Fruit fly (Drosophila melanogaster) whole organism, embryonic: ENCODE measurements around the gene crol.

ENCODE experiments used
- BtbVII ChIP-seq: fragments of 200-800 bp; sonication (Bioruptor generic); optimal IDR thresholded peaks from 3 replicates; lab custom pipeline; 2017; ENCODE audit warnings: missing biosample characterization, mild to moderate bottlenecking, missing genetic modification characterization
- C15 ChIP-seq: fragments of 200-800 bp; sonication (Bioruptor generic); IDR thresholded peaks from 3 replicates; pipeline ENCODE4 v1.3.6; 2022; ENCODE audit warnings: missing biosample characterization, missing genetic modification characterization
- CG10147 ChIP-seq: fragments of 200-800 bp; sonication (Bioruptor generic); optimal IDR thresholded peaks from 2 replicates; lab custom pipeline; 2019; ENCODE audit warnings: missing biosample characterization, mild to moderate bottlenecking, missing genetic modification characterization, moderate library complexity
- CG10321 ChIP-seq: fragments of 200-800 bp; sonication (Bioruptor generic); IDR thresholded peaks from 2 replicates; pipeline ENCODE4 v1.3.6; 2022; ENCODE audit warnings: missing biosample characterization, missing genetic modification characterization
- CG11456 ChIP-seq: fragments of 200-800 bp; sonication (Bioruptor generic); IDR thresholded peaks from 3 replicates; pipeline ENCODE4 v1.3.6; 2022; ENCODE audit warnings: missing biosample characterization, missing genetic modification characterization
- CG11560 ChIP-seq: fragments of 200-800 bp; sonication (Bioruptor generic); IDR thresholded peaks from 3 replicates; pipeline ENCODE4 v1.3.6; 2022; ENCODE audit warnings: missing biosample characterization, missing genetic modification characterization
- CG12236 ChIP-seq: fragments of 200-800 bp; sonication (Bioruptor generic); optimal IDR thresholded peaks from 2 replicates; lab custom pipeline; 2016; ENCODE audit warnings: missing biosample characterization, missing genetic modification characterization
- CG12942 ChIP-seq: fragments of 200-800 bp; sonication (Bioruptor generic); optimal IDR thresholded peaks from 3 replicates; lab custom pipeline; 2016; ENCODE audit warnings: missing biosample characterization, missing genetic modification characterization
- CG13123 ChIP-seq: fragments of 200-800 bp; sonication (Bioruptor generic); optimal IDR thresholded peaks from 2 replicates; lab custom pipeline; 2016; ENCODE audit warnings: missing biosample characterization, missing genetic modification characterization
- CG13624 ChIP-seq: fragments of 200-800 bp; sonication (Bioruptor generic); optimal IDR thresholded peaks from 2 replicates; lab custom pipeline; 2016; ENCODE audit warnings: missing biosample characterization, missing genetic modification characterization
- CG13894 ChIP-seq: fragments of 200-800 bp; sonication (Bioruptor generic); optimal IDR thresholded peaks from 3 replicates; lab custom pipeline; 2018; ENCODE audit warnings: missing biosample characterization, mild to moderate bottlenecking, missing genetic modification characterization, moderate library complexity
- CG15073 ChIP-seq: fragments of 200-800 bp; sonication (Bioruptor generic); optimal IDR thresholded peaks from 2 replicates; lab custom pipeline; 2016; ENCODE audit warnings: missing biosample characterization, missing genetic modification characterization
- CG17361 ChIP-seq: fragments of 200-800 bp; sonication (Bioruptor generic); IDR thresholded peaks from 3 replicates; pipeline ENCODE4 v1.3.6; 2022; ENCODE audit warnings: missing biosample characterization, missing genetic modification characterization
- CG17385 ChIP-seq: fragments of 200-800 bp; sonication (Bioruptor generic); optimal IDR thresholded peaks from 3 replicates; lab custom pipeline; 2018; ENCODE audit warnings: missing biosample characterization, mild to moderate bottlenecking, missing genetic modification characterization
- CG18262 ChIP-seq: fragments of 200-800 bp; optimal IDR thresholded peaks from 3 replicates; lab custom pipeline; 2019; ENCODE audit warnings: missing biosample characterization, mild to moderate bottlenecking, missing genetic modification characterization, moderate library complexity
- CG31365 ChIP-seq: fragments of 200-800 bp; sonication (Bioruptor generic); optimal IDR thresholded peaks from 2 replicates; lab custom pipeline; 2018; ENCODE audit warnings: missing biosample characterization, mild to moderate bottlenecking, missing genetic modification characterization
- CG31388 ChIP-seq: fragments of 200-800 bp; sonication (Bioruptor generic); optimal IDR thresholded peaks from 2 replicates; lab custom pipeline; 2016; ENCODE audit warnings: missing biosample characterization, missing genetic modification characterization
- CG6254 ChIP-seq: fragments of 200-800 bp; sonication (Bioruptor generic); optimal IDR thresholded peaks from 3 replicates; lab custom pipeline; 2017; ENCODE audit warnings: mild to moderate bottlenecking, missing biosample characterization, missing genetic modification reagents, missing genetic modification characterization
- CG6272 ChIP-seq: fragments of 200-800 bp; sonication (Bioruptor generic); IDR thresholded peaks from 2 replicates; pipeline ENCODE4 v1.3.6; 2022; ENCODE audit warnings: missing biosample characterization, missing genetic modification characterization
- CG7556 ChIP-seq: fragments of 200-800 bp; sonication (Bioruptor generic); optimal IDR thresholded peaks from 2 replicates; lab custom pipeline; 2017; ENCODE audit warnings: missing biosample characterization, mild to moderate bottlenecking, missing genetic modification characterization
- CG7839 ChIP-seq: fragments of 200-800 bp; sonication (Bioruptor generic); optimal IDR thresholded peaks from 3 replicates; lab custom pipeline; 2018; ENCODE audit warnings: missing biosample characterization, mild to moderate bottlenecking, missing genetic modification characterization, moderate library complexity
- CG9215 ChIP-seq: fragments of 200-800 bp; sonication (Bioruptor generic); IDR thresholded peaks from 2 replicates; pipeline ENCODE4 v1.3.6; 2022; ENCODE audit warnings: missing biosample characterization, missing genetic modification characterization
- CG9817 ChIP-seq: fragments of 200-800 bp; sonication (Bioruptor generic); optimal IDR thresholded peaks from 2 replicates; lab custom pipeline; 2018; ENCODE audit warnings: missing biosample characterization, mild to moderate bottlenecking, missing genetic modification characterization, moderate library complexity
- CkIIα-i1 ChIP-seq: fragments of 200-800 bp; sonication (Bioruptor generic); IDR thresholded peaks from 2 replicates; pipeline ENCODE4 v1.3.6; 2022; ENCODE audit warnings: missing biosample characterization, missing genetic modification characterization
- CrebB ChIP-seq: fragments of 200-800 bp; sonication (Bioruptor generic); optimal IDR thresholded peaks from 3 replicates; lab custom pipeline; 2018; ENCODE audit warnings: missing biosample characterization, mild to moderate bottlenecking, missing genetic modification characterization
- D19B ChIP-seq: fragments of 200-800 bp; sonication (Bioruptor generic); optimal IDR thresholded peaks from 2 replicates; lab custom pipeline; 2017; ENCODE audit warnings: missing biosample characterization, mild to moderate bottlenecking, missing genetic modification characterization
- Dip2 ChIP-seq: fragments of 200-800 bp; sonication (Bioruptor generic); IDR thresholded peaks from 2 replicates; pipeline ENCODE4 v1.3.6; 2022; ENCODE audit warnings: missing biosample characterization, missing genetic modification characterization
- Dip3 ChIP-seq: fragments of 200-800 bp; sonication (Bioruptor generic); optimal IDR thresholded peaks from 3 replicates; lab custom pipeline; 2016; ENCODE audit warnings: missing biosample characterization, missing genetic modification characterization
- Doc2 ChIP-seq: fragments of 200-800 bp; sonication (Bioruptor generic); IDR thresholded peaks from 2 replicates; pipeline ENCODE4 v1.3.6; 2022; ENCODE audit warnings: missing biosample characterization, missing genetic modification characterization
- GATAe ChIP-seq: fragments of 200-800 bp; sonication (Bioruptor generic); conservative IDR thresholded peaks from 2 replicates; pipeline ENCODE4 v1.3.6; 2022; ENCODE audit warnings: missing biosample characterization, missing genetic modification characterization
- Mad ChIP-seq: fragments of 200-800 bp; sonication (Bioruptor generic); optimal IDR thresholded peaks from 2 replicates; lab custom pipeline; 2016; ENCODE audit warnings: missing biosample characterization, missing genetic modification characterization
- Max ChIP-seq: fragments of 200-800 bp; sonication (Bioruptor generic); optimal IDR thresholded peaks from 2 replicates; lab custom pipeline; 2016; ENCODE audit warnings: missing biosample characterization, mild to moderate bottlenecking, missing genetic modification characterization
- Med ChIP-seq: fragments of 200-800 bp; sonication (Bioruptor generic); peaks from one replicate; lab custom pipeline; 2016; ENCODE audit warnings: missing biosample characterization, missing genetic modification characterization, mild to moderate bottlenecking, inconsistent platforms, moderate library complexity
- Meics ChIP-seq: fragments of 200-800 bp; sonication (Bioruptor generic); optimal IDR thresholded peaks from 2 replicates; lab custom pipeline; 2017; ENCODE audit warnings: missing biosample characterization, mild to moderate bottlenecking, missing genetic modification characterization
- Nf-YB ChIP-seq: fragments of 200-800 bp; sonication (Bioruptor generic); optimal IDR thresholded peaks from 3 replicates; lab custom pipeline; 2019; ENCODE audit warnings: missing biosample characterization, mild to moderate bottlenecking, missing genetic modification characterization, moderate library complexity
- Nf-YC ChIP-seq: fragments of 200-800 bp; optimal IDR thresholded peaks from 3 replicates; lab custom pipeline; 2019; ENCODE audit warnings: missing biosample characterization, mild to moderate bottlenecking, missing genetic modification characterization, moderate library complexity
- Pdp1 ChIP-seq, 2 experiments: fragments of 200-800 bp; sonication (Bioruptor generic); optimal IDR thresholded peaks; 3 replicates each; lab custom pipeline; 2016; ENCODE audit warnings: missing biosample characterization in 2 of 2, missing genetic modification characterization in 2 of 2, mild to moderate bottlenecking in 1 of 2, moderate library complexity in 1 of 2
- Side ChIP-seq: fragments of 200-800 bp; sonication (Bioruptor generic); optimal IDR thresholded peaks from 2 replicates; lab custom pipeline; 2016; ENCODE audit warnings: missing biosample characterization, missing genetic modification characterization
- Ssrp ChIP-seq: fragments of 200-800 bp; sonication (Bioruptor generic); optimal IDR thresholded peaks from 2 replicates; lab custom pipeline; 2018; ENCODE audit warnings: missing biosample characterization, mild to moderate bottlenecking, missing genetic modification characterization, moderate library complexity
- Tbp ChIP-seq: fragments of >200 bp; optimal IDR thresholded peaks from 2 replicates; lab custom pipeline; 2018; ENCODE audit warnings: missing biosample characterization, missing genetic modification characterization
- ase ChIP-seq: fragments of 200-800 bp; sonication (Bioruptor generic); IDR thresholded peaks from 3 replicates; pipeline ENCODE4 v1.3.6; 2022; ENCODE audit warnings: missing biosample characterization, missing genetic modification characterization
- cwo ChIP-seq: fragments of 200-800 bp; sonication (Bioruptor generic); optimal IDR thresholded peaks from 3 replicates; lab custom pipeline; 2017; ENCODE audit warnings: missing biosample characterization, missing genetic modification characterization, mild to moderate bottlenecking, moderate library complexity, missing genetic modification reagents
- dimm ChIP-seq: fragments of 200-800 bp; sonication (Bioruptor generic); IDR thresholded peaks from 2 replicates; pipeline ENCODE4 v1.3.6; 2022; ENCODE audit warnings: missing biosample characterization, missing genetic modification characterization
- emc ChIP-seq: fragments of 200-800 bp; sonication (Bioruptor generic); optimal IDR thresholded peaks from 2 replicates; lab custom pipeline; 2016; ENCODE audit warnings: missing biosample characterization, missing genetic modification characterization
- exex ChIP-seq: fragments of 200-800 bp; sonication (Bioruptor generic); optimal IDR thresholded peaks from 4 replicates; lab custom pipeline; 2018; ENCODE audit warnings: missing biosample characterization, mild to moderate bottlenecking, missing genetic modification characterization, moderate library complexity
- gem ChIP-seq: fragments of 200-800 bp; sonication (Bioruptor generic); optimal IDR thresholded peaks from 2 replicates; lab custom pipeline; 2019; ENCODE audit warnings: missing biosample characterization, mild to moderate bottlenecking, missing genetic modification characterization, moderate library complexity
- lmd ChIP-seq: fragments of 200-800 bp; sonication (Bioruptor generic); IDR thresholded peaks from 2 replicates; pipeline ENCODE4 v1.3.6; 2022; ENCODE audit warnings: missing biosample characterization, missing genetic modification characterization
- luna ChIP-seq: fragments of 200-800 bp; sonication (Bioruptor generic); optimal IDR thresholded peaks from 2 replicates; lab custom pipeline; 2016; ENCODE audit warnings: missing biosample characterization, missing genetic modification characterization
- peb ChIP-seq: fragments of 200-800 bp; sonication (Bioruptor generic); IDR thresholded peaks from 2 replicates; pipeline ENCODE4 v1.3.6; 2022; ENCODE audit warnings: missing biosample characterization, missing genetic modification characterization
- salm ChIP-seq: fragments of 200-800 bp; sonication (Bioruptor generic); optimal IDR thresholded peaks from 2 replicates; lab custom pipeline; 2018; ENCODE audit warnings: missing biosample characterization, mild to moderate bottlenecking, missing genetic modification characterization
- sens ChIP-seq: fragments of 200-800 bp; sonication (Bioruptor generic); peaks from one replicate; lab custom pipeline; 2016; ENCODE audit warnings: missing biosample characterization, missing genetic modification characterization
- slp2 ChIP-seq: fragments of 200-800 bp; sonication (Bioruptor generic); optimal IDR thresholded peaks from 2 replicates; lab custom pipeline; 2016; ENCODE audit warnings: missing biosample characterization, missing genetic modification characterization

crol gene

dm6 chr2L:11816376-11816775 is 7.1 kb upstream of the crol start (continued):
- TF ChIP-seq CG9817 (peak; percentile 86), CG13894 (tag; lab: Kevin White, UChicago) (peak; percentile 70), D19B (GFP tag; lab: Kevin White, UChicago) (peak; percentile 79), CG31388 (GFP tag; lab: Kevin White, UChicago) (peak; percentile 81), CG12236 (GFP tag; lab: Kevin White, UChicago) (peak; percentile 96), exex (tag; lab: Kevin White, UChicago) (peak; percentile 30), CG13624 (GFP tag; lab: Kevin White, UChicago) (peak; percentile 90), Side (peak; percentile 93), CG6272 (GFP tag; lab: Robert Waterston, UW) (peak; percentile 78), Doc2 (GFP tag; lab: Robert Waterston, UW) (no peak), Tbp (no peak), C15 (GFP tag; lab: Robert Waterston, UW) (peak; percentile 73; the same call in 2 of the 3 replicates), GATAe (peak; percentile 31; the same call in 1 of the 2 replicates), CrebB (tag; lab: Kevin White, UChicago) (peak; percentile 89), CG31365 (tag; lab: Kevin White, UChicago) (peak; percentile 85), Meics (peak; percentile 96), CG9215 (peak; percentile 56), CG10321 (GFP tag; lab: Robert Waterston, UW) (peak; percentile 68), CG17361 (GFP tag; lab: Robert Waterston, UW) (peak; percentile 92), Nf-YC (tag; lab: Kevin White, UChicago) (peak; percentile 72), slp2 (GFP tag; lab: Kevin White, UChicago) (peak; percentile 83), CG17385 (GFP tag; lab: Kevin White, UChicago) (peak; percentile 90), Dip3 (GFP tag; lab: Kevin White, UChicago) (peak; percentile 65), CkIIα-i1 (GFP tag; lab: Robert Waterston, UW) (peak; percentile 74), lmd (peak; percentile 78), CG13123 (GFP tag; lab: Kevin White, UChicago) (peak; percentile 89), peb (GFP tag; lab: Robert Waterston, UW) (peak; percentile 74), Nf-YB (GFP tag; lab: Kevin White, UChicago) (peak; percentile 75), ase (peak; percentile 92), gem (peak; percentile 77), Max (peak; percentile 79), CG7839 (peak; percentile 92), CG6254 (GFP tag; lab: Kevin White, UChicago) (peak; percentile 96), Pdp1 (GFP tag; optimal IDR thresholded peaks at IDR 0.05; lab: Kevin White, UChicago) (peak; percentile 89 to 90), CG12942 (peak; percentile 85), emc (peak; percentile 92), CG11560 (no peak; the same call in 1 of the 3 replicates), Ssrp (tag; lab: Kevin White, UChicago) (peak; percentile 81), CG10147 (GFP tag; lab: Kevin White, UChicago) (peak; percentile 73), Mad (GFP tag; lab: Kevin White, UChicago) (peak; percentile 95), salm (peak; percentile 75), Med (GFP tag; lab: Kevin White, UChicago) (peak; percentile 100), CG7556 (GFP tag; lab: Kevin White, UChicago) (peak; percentile 82), Dip2 (GFP tag; lab: Robert Waterston, UW) (no peak), CG15073 (GFP tag; lab: Kevin White, UChicago) (peak; percentile 74), CG11456 (GFP tag; lab: Robert Waterston, UW) (peak; percentile 96), luna (GFP tag; lab: Kevin White, UChicago) (peak; percentile 80), CG18262 (peak; percentile 89), BtbVII (GFP tag; lab: Kevin White, UChicago) (peak; percentile 96), cwo (peak; percentile 76), dimm (GFP tag; lab: Robert Waterston, UW) (no peak; the same call in 1 of the 2 replicates), sens (GFP tag; lab: Kevin White, UChicago) (peak; percentile 99)
